Worm (Caenorhabditis elegans): ENCODE results near the gene ttbk-2.2.
A peak's percentile ranks its signal among the peaks of the same experiment; 100 is the strongest.

DNA sequence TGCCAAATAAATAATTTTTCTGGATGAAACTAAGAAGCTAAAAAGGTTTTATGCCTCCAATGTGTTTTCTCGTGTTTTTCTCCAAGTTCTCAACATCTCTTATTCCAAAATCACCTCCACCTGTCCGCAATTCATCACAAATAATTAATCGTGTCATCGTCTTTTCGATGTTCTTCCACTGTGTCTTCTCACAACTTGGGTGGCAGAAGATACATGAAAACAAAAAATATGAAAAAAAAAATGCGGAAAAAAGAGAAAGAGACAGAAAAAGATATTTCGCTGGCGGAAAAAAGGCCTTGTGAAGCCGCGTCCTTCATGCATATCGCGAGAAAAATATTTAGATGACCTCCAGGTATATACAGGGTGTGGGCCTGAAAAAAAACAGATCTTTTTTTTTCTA, 7.0 kb upstream of the ttbk-2.2 start:
- TF ChIP-seq tlp-1 (tag; optimal IDR thresholded peaks at IDR 0.05): no peak
- TF ChIP-seq lin-14 (GFP tag; optimal IDR thresholded peaks at IDR 0.05): peak; percentile 61
- no peak for TF ChIP-seq ztf-11 (tag; optimal IDR thresholded peaks at IDR 0.05)
- TF ChIP-seq unc-30 (tag; optimal IDR thresholded peaks at IDR 0.05): no peak
- TF ChIP-seq sptf-1 (tag; optimal IDR thresholded peaks at IDR 0.05): no peak
- no peak for TF ChIP-seq nhr-12 (tag; optimal IDR thresholded peaks at IDR 0.05)
- no peak for TF ChIP-seq unc-130 (tag; optimal IDR thresholded peaks at IDR 0.05)

Measured in whole organism, L1 larva.